Fruit fly (Drosophila melanogaster) whole organism, prepupa: ENCODE data around the gene SREBP.

Experiments
- CG10631 ChIP-seq: fragments of 200-800 bp; sonication (Bioruptor generic); optimal IDR thresholded peaks from 2 replicates; lab custom pipeline; 2016; ENCODE audit warnings: missing biosample characterization, missing genetic modification characterization
- CG11762 ChIP-seq: fragments of 200-800 bp; sonication (Bioruptor generic); optimal IDR thresholded peaks from 3 replicates; lab custom pipeline; 2016; ENCODE audit warnings: missing biosample characterization, missing genetic modification characterization; ENCODE audit not compliant: insufficient read depth
- CG15336 ChIP-seq: fragments of 200-800 bp; sonication (Bioruptor generic); IDR thresholded peaks from 2 replicates; pipeline ENCODE4 v1.3.6; 2022; ENCODE audit warnings: missing biosample characterization, missing genetic modification characterization
- CG6792 ChIP-seq: fragments of 200-800 bp; sonication (Bioruptor generic); optimal IDR thresholded peaks from 3 replicates; lab custom pipeline; 2016; ENCODE audit warnings: missing biosample characterization, missing genetic modification characterization
- CG6854 ChIP-seq: fragments of 200-800 bp; sonication (Bioruptor generic); optimal IDR thresholded peaks from 2 replicates; lab custom pipeline; 2017; ENCODE audit warnings: missing biosample characterization, mild to moderate bottlenecking, missing genetic modification characterization
- Hr39 ChIP-seq: fragments of 200-800 bp; sonication (Bioruptor generic); optimal IDR thresholded peaks from 2 replicates; lab custom pipeline; 2016; ENCODE audit warnings: missing biosample characterization, missing genetic modification characterization
- Sox102F ChIP-seq: fragments of 200-800 bp; sonication (Bioruptor generic); optimal IDR thresholded peaks from 2 replicates; lab custom pipeline; 2016; ENCODE audit warnings: missing biosample characterization, mild to moderate bottlenecking, missing genetic modification characterization
- dsx ChIP-seq: fragments of 200-800 bp; optimal IDR thresholded peaks from 3 replicates; lab custom pipeline; 2019; ENCODE audit warnings: missing biosample characterization, mild to moderate bottlenecking, missing genetic modification characterization, moderate library complexity; ENCODE audit not compliant: poor library complexity, severe bottlenecking
- fd59A ChIP-seq: fragments of 200-800 bp; sonication (Bioruptor generic); optimal IDR thresholded peaks from 2 replicates; lab custom pipeline; 2017; ENCODE audit warnings: missing biosample characterization, mild to moderate bottlenecking, missing genetic modification characterization, missing genetic modification reagents
- fd85E ChIP-seq: fragments of 200-800 bp; sonication (Bioruptor generic); optimal IDR thresholded peaks from 3 replicates; lab custom pipeline; 2016; ENCODE audit warnings: missing biosample characterization, missing genetic modification characterization
- net ChIP-seq: fragments of 200-800 bp; sonication (Bioruptor generic); optimal IDR thresholded peaks from 3 replicates; lab custom pipeline; 2016; ENCODE audit warnings: missing biosample characterization, missing genetic modification characterization
- spab ChIP-seq: fragments of 200-800 bp; sonication (Bioruptor generic); optimal IDR thresholded peaks from 2 replicates; lab custom pipeline; 2017; ENCODE audit warnings: missing biosample characterization, mild to moderate bottlenecking, missing genetic modification characterization, missing genetic modification reagents

DNA sequence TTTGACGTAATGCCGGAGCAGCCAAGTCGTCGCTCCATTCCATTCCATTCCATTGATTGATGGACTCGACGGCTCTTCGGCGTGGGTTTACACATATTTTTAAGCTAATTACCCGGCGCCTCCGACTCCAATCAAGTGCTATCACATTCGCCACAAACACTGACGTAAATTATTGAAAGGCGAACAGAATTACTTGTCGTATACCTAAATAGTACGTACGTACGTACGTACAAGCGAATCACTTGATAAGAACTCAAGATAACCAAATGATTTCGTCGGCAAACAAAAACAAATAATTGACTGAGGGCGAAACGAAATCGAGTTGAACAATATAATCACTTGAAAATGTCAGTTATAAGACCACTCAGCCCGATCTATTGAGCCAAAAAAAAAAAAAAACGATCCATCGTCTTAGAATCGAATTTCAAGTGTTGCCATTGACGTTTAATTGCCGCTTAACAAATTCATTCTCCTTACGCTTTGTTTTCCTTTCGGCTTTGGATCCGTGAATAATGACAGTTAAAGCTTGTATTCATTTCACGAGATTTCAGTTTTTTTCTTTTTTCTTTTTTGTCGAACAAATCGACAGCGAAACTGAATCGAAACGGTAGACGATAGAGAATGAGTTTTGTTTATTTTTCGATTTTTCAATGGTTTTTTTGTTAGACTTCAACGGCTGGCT lies 16.3 kb upstream of the SREBP start:
- no peak for TF ChIP-seq Sox102F (GFP tag; lab: Kevin White, UChicago)
- TF ChIP-seq CG10631 (GFP tag; lab: Kevin White, UChicago) = no peak
- TF ChIP-seq spab = no peak
- TF ChIP-seq fd85E = no peak
- no peak for TF ChIP-seq Hr39
- no peak for TF ChIP-seq net (GFP tag; lab: Kevin White, UChicago)
- TF ChIP-seq CG6854 = no peak
- TF ChIP-seq CG11762 = no peak
- TF ChIP-seq CG15336 (GFP tag; lab: Robert Waterston, UW) = no peak
- no peak for TF ChIP-seq CG6792 (GFP tag; lab: Kevin White, UChicago)
- no peak for TF ChIP-seq fd59A (GFP tag; lab: Kevin White, UChicago)
- no peak for TF ChIP-seq dsx
